Fruit fly (Drosophila melanogaster): ENCODE data around the gene CG12278.

The CG12278 gene

dm6 chr3R:21065696-21066080 is 21.8 kb downstream of the CG12278 start:
- no peak for TF ChIP-seq h (GFP tag; optimal IDR thresholded peaks at IDR 0.05)
- TF ChIP-seq usp (GFP tag; optimal IDR thresholded peaks at IDR 0.05), result no peak
- TF ChIP-seq Myc (optimal IDR thresholded peaks at IDR 0.05), result no peak
- TF ChIP-seq Vsx2 (GFP tag; optimal IDR thresholded peaks at IDR 0.05; ENCODE audit: partially characterized antibody), result no peak
- no peak for TF ChIP-seq N (GFP tag; optimal IDR thresholded peaks at IDR 0.05)
- no peak for TF ChIP-seq Mio (GFP tag; optimal IDR thresholded peaks at IDR 0.05)
- TF ChIP-seq pan (optimal IDR thresholded peaks at IDR 0.05), result no peak
- TF ChIP-seq Jra (GFP tag; optimal IDR thresholded peaks at IDR 0.05), result no peak
- no peak for TF ChIP-seq dmrt93B (GFP tag; optimal IDR thresholded peaks at IDR 0.05)
- no peak for TF ChIP-seq dl (GFP tag; optimal IDR thresholded peaks at IDR 0.05; ENCODE audit: insufficient read depth in 1 of 2, partially characterized antibody in 2 of 2)
- TF ChIP-seq Dfd (GFP tag; optimal IDR thresholded peaks at IDR 0.05), result no peak
- TF ChIP-seq Dif (GFP tag; optimal IDR thresholded peaks at IDR 0.05; ENCODE audit: partially characterized antibody), result no peak
- TF ChIP-seq Rel (GFP tag; optimal IDR thresholded peaks at IDR 0.05), result no peak
- no peak for TF ChIP-seq Rel (tag; optimal IDR thresholded peaks at IDR 0.05)
- TF ChIP-seq HLH106 (tag; optimal IDR thresholded peaks at IDR 0.05), result no peak
- no peak for TF ChIP-seq sv (GFP tag; optimal IDR thresholded peaks at IDR 0.05)
- no peak for TF ChIP-seq Sp1 (GFP tag; optimal IDR thresholded peaks at IDR 0.05)
- no peak for TF ChIP-seq sage (GFP tag; optimal IDR thresholded peaks at IDR 0.05)

dm6 chr3R:21066469-21067284 is 22.8 kb downstream of the CG12278 start:
- TF ChIP-seq GATAd (GFP tag; optimal IDR thresholded peaks at IDR 0.05), result no peak
- TF ChIP-seq dmrt93B (GFP tag; optimal IDR thresholded peaks at IDR 0.05), result no peak
- no peak for TF ChIP-seq tai (GFP tag; optimal IDR thresholded peaks at IDR 0.05)
- TF ChIP-seq HLH106 (tag; optimal IDR thresholded peaks at IDR 0.05), result no peak
- TF ChIP-seq Hr83 (GFP tag; optimal IDR thresholded peaks at IDR 0.05; ENCODE audit: poor library complexity, severe bottlenecking), result no peak
- no peak for TF ChIP-seq Myc (optimal IDR thresholded peaks at IDR 0.05)
- TF ChIP-seq ey (GFP tag; optimal IDR thresholded peaks at IDR 0.05), result no peak
- TF ChIP-seq Rel (GFP tag; optimal IDR thresholded peaks at IDR 0.05), result no peak
- TF ChIP-seq Rel (tag; optimal IDR thresholded peaks at IDR 0.05), result no peak
- no peak for TF ChIP-seq Jra (GFP tag; optimal IDR thresholded peaks at IDR 0.05)

- TF ChIP-seq psq (GFP tag; optimal IDR thresholded peaks at IDR 0.05) (no peak), br (GFP tag; optimal IDR thresholded peaks at IDR 0.05) (peak; percentile 34), rgr (GFP tag; optimal IDR thresholded peaks at IDR 0.05) (no peak)
Observed at dm6 chr3R:21067543-21067942, 23.7 kb downstream of the CG12278 start.

- peak; percentile 17 for TF ChIP-seq Myc (optimal IDR thresholded peaks at IDR 0.05)
- TF ChIP-seq CG9705 (GFP tag; optimal IDR thresholded peaks at IDR 0.05), result no peak
Observed at dm6 chr3R:21069742-21070141, 25.9 kb downstream of the CG12278 start.

- TF ChIP-seq HLH106 (tag; optimal IDR thresholded peaks at IDR 0.05) (no peak), dmrt93B (GFP tag; optimal IDR thresholded peaks at IDR 0.05) (no peak), usp (GFP tag; optimal IDR thresholded peaks at IDR 0.05) (no peak), foxo (GFP tag; optimal IDR thresholded peaks at IDR 0.05) (no peak), woc (GFP tag; optimal IDR thresholded peaks at IDR 0.05) (no peak), Vsx2 (GFP tag; optimal IDR thresholded peaks at IDR 0.05; ENCODE audit: partially characterized antibody) (no peak)
Observed at dm6 chr3R:21071312-21071711, 27.4 kb downstream of the CG12278 start.

dm6 chr3R:21071943-21072500 is 28.2 kb downstream of the CG12278 start:
- TF ChIP-seq Jra (GFP tag; optimal IDR thresholded peaks at IDR 0.05), result no peak
- no peak for TF ChIP-seq sv (GFP tag; optimal IDR thresholded peaks at IDR 0.05)
- no peak for TF ChIP-seq ey (GFP tag; optimal IDR thresholded peaks at IDR 0.05)
- no peak for TF ChIP-seq CG9705 (GFP tag; optimal IDR thresholded peaks at IDR 0.05)
- TF ChIP-seq usp (GFP tag; optimal IDR thresholded peaks at IDR 0.05), result no peak
- TF ChIP-seq Dfd (GFP tag; optimal IDR thresholded peaks at IDR 0.05), result no peak
- no peak for TF ChIP-seq fru (GFP tag; optimal IDR thresholded peaks at IDR 0.05)
- no peak for TF ChIP-seq dsf (GFP tag; optimal IDR thresholded peaks at IDR 0.05; ENCODE audit: borderline replicate concordance)
- TF ChIP-seq dmrt93B (GFP tag; optimal IDR thresholded peaks at IDR 0.05), result no peak
- no peak for TF ChIP-seq rgr (GFP tag; optimal IDR thresholded peaks at IDR 0.05)
